Worm (Caenorhabditis elegans): ENCODE results near the gene gtap-1.

gtap-1 gene

ce11 chrII:5836153-5836719 is 3.2 kb upstream of the gtap-1 start, which contains the start of gene fzo-1 (continued):
- peak; percentile 42 for TF ChIP-seq gmeb-2 (tag; optimal IDR thresholded peaks at IDR 0.05)
- TF ChIP-seq sox-4 (tag; optimal IDR thresholded peaks at IDR 0.05), result no peak
- peak; percentile 95 for TF ChIP-seq tbx-2 (tag; optimal IDR thresholded peaks at IDR 0.05)
- TF ChIP-seq ceh-14 (tag; optimal IDR thresholded peaks at IDR 0.05), result peak; percentile 88
- TF ChIP-seq zip-5 (tag; optimal IDR thresholded peaks at IDR 0.05), result peak; percentile 96
- no peak for TF ChIP-seq ceh-9 (tag; optimal IDR thresholded peaks at IDR 0.05)
- TF ChIP-seq Y22D7AL.16 (tag; optimal IDR thresholded peaks at IDR 0.05), result no peak
- no peak for TF ChIP-seq T23F11.4 (GFP tag; optimal IDR thresholded peaks at IDR 0.05)
- TF ChIP-seq unc-86 (tag; optimal IDR thresholded peaks at IDR 0.05), result peak; percentile 15
- TF ChIP-seq ttx-3 (tag; optimal IDR thresholded peaks at IDR 0.05), result no peak
- TF ChIP-seq ama-1 (optimal IDR thresholded peaks at IDR 0.05), result no peak
- peak; percentile 54 for TF ChIP-seq pha-2 (tag; optimal IDR thresholded peaks at IDR 0.05)
- no peak for TF ChIP-seq elt-4 (tag; optimal IDR thresholded peaks at IDR 0.05)
- TF ChIP-seq pha-4 (tag; optimal IDR thresholded peaks at IDR 0.05), result no peak
- TF ChIP-seq hlh-8 (tag; optimal IDR thresholded peaks at IDR 0.05), result peak; percentile 92
- TF ChIP-seq pax-1 (tag; optimal IDR thresholded peaks at IDR 0.05), result peak; percentile 49
- TF ChIP-seq hlh-15 (tag; optimal IDR thresholded peaks at IDR 0.05), result peak; percentile 60
- no peak for TF ChIP-seq hlh-6 (tag; optimal IDR thresholded peaks at IDR 0.05)
- TF ChIP-seq pqm-1 (tag; optimal IDR thresholded peaks at IDR 0.05), result peak; percentile 74
- peak; percentile 16 for TF ChIP-seq syd-9 (tag; optimal IDR thresholded peaks at IDR 0.05)
- no peak for TF ChIP-seq pat-9 (tag; optimal IDR thresholded peaks at IDR 0.05)
- peak; percentile 86 for TF ChIP-seq lim-6 (tag; optimal IDR thresholded peaks at IDR 0.05)
- no peak for TF ChIP-seq K02D7.2 (tag; optimal IDR thresholded peaks at IDR 0.05)
- TF ChIP-seq odd-2 (tag; optimal IDR thresholded peaks at IDR 0.05), result no peak
- no peak for TF ChIP-seq hlh-13 (GFP tag; optimal IDR thresholded peaks at IDR 0.05)
- TF ChIP-seq ceh-34 (tag; optimal IDR thresholded peaks at IDR 0.05), result peak; percentile 75
- TF ChIP-seq nhr-11 (tag; optimal IDR thresholded peaks at IDR 0.05), result no peak
- no peak for TF ChIP-seq nfya-1 (tag; optimal IDR thresholded peaks at IDR 0.05)
- peak; percentile 35 for TF ChIP-seq ceh-24 (tag; optimal IDR thresholded peaks at IDR 0.05)
- no peak for TF ChIP-seq che-1 (tag; optimal IDR thresholded peaks at IDR 0.05)
- TF ChIP-seq fkh-6 (tag; optimal IDR thresholded peaks at IDR 0.05), result peak; percentile 60

- TF ChIP-seq ceh-24 (tag; optimal IDR thresholded peaks at IDR 0.05) (no peak), odd-2 (tag; optimal IDR thresholded peaks at IDR 0.05) (no peak), F13H6.1 (tag; optimal IDR thresholded peaks at IDR 0.05) (no peak)
Measured at ce11 chrII:5835146-5835545, 2.1 kb upstream of the gtap-1 start.

ce11 chrII:5831373-5831772 is 1.7 kb downstream of the gtap-1 start:
- TF ChIP-seq ceh-45 (GFP tag; IDR thresholded peaks at IDR 0.05), result no peak
- TF ChIP-seq ref-2 (tag; optimal IDR thresholded peaks at IDR 0.05), result no peak
- TF ChIP-seq lin-11 (tag; optimal IDR thresholded peaks at IDR 0.05), result no peak
- no peak for TF ChIP-seq gmeb-2 (tag; optimal IDR thresholded peaks at IDR 0.05)
- TF ChIP-seq C08G9.2 (tag; optimal IDR thresholded peaks at IDR 0.05), result no peak
- no peak for TF ChIP-seq K02D7.2 (tag; optimal IDR thresholded peaks at IDR 0.05)
- TF ChIP-seq madf-2 (tag; optimal IDR thresholded peaks at IDR 0.05), result no peak
- TF ChIP-seq sox-4 (tag; optimal IDR thresholded peaks at IDR 0.05), result no peak
- TF ChIP-seq zip-5 (tag; optimal IDR thresholded peaks at IDR 0.05), result no peak
- no peak for TF ChIP-seq ceh-19 (GFP tag; optimal IDR thresholded peaks at IDR 0.05)
- no peak for TF ChIP-seq Y22D7AL.16 (tag; optimal IDR thresholded peaks at IDR 0.05)
- TF ChIP-seq elt-4 (tag; optimal IDR thresholded peaks at IDR 0.05), result no peak
- no peak for TF ChIP-seq unc-55 (GFP tag; optimal IDR thresholded peaks at IDR 0.05)
- no peak for TF ChIP-seq ceh-9 (tag; optimal IDR thresholded peaks at IDR 0.05)
- TF ChIP-seq lim-6 (tag; optimal IDR thresholded peaks at IDR 0.05), result no peak
- TF ChIP-seq hlh-6 (tag; optimal IDR thresholded peaks at IDR 0.05), result no peak
- TF ChIP-seq mec-3 (tag; optimal IDR thresholded peaks at IDR 0.05; ENCODE audit: borderline replicate concordance), result no peak
